Fruit fly (Drosophila melanogaster) whole organism, embryonic: Measurements from ENCODE around the gene Ir31a.
A peak's percentile ranks its signal among the peaks of the same experiment; 100 is the strongest.

Experiments used
- Atf-2 ChIP-seq: fragments of 200-800 bp; sonication (Bioruptor generic); optimal IDR thresholded peaks from 2 replicates; lab custom pipeline; 2016; ENCODE audit warnings: missing biosample characterization, missing genetic modification characterization
- Awh ChIP-seq: fragments of 200-800 bp; sonication (Bioruptor generic); IDR thresholded peaks from 2 replicates; pipeline ENCODE4, ENCODE4 v1.3.6; 2022; ENCODE audit warnings: missing biosample characterization, missing genetic modification characterization
- CG1024 ChIP-seq: fragments of 200-800 bp; sonication (Bioruptor generic); IDR thresholded peaks from 2 replicates; pipeline ENCODE4 v1.3.6; 2022; ENCODE audit warnings: missing biosample characterization, missing genetic modification characterization
- CG10267 ChIP-seq: fragments of 200-800 bp; sonication (Bioruptor generic); optimal IDR thresholded peaks from 2 replicates; lab custom pipeline; 2018; ENCODE audit warnings: missing biosample characterization, mild to moderate bottlenecking, missing genetic modification characterization, moderate library complexity
- CG10979 ChIP-seq: fragments of 200-800 bp; sonication (Bioruptor generic); optimal IDR thresholded peaks from 2 replicates; lab custom pipeline; 2018; ENCODE audit warnings: missing biosample characterization, mild to moderate bottlenecking, missing genetic modification characterization, moderate library complexity
- CG12219 ChIP-seq: fragments of 200-800 bp; sonication (Bioruptor generic); optimal IDR thresholded peaks from 3 replicates; lab custom pipeline; 2018; ENCODE audit warnings: missing biosample characterization, mild to moderate bottlenecking, missing genetic modification characterization
- CG15514 ChIP-seq: fragments of 200-800 bp; sonication (Bioruptor generic); optimal IDR thresholded peaks from 3 replicates; lab custom pipeline; 2017; ENCODE audit warnings: missing biosample characterization, missing genetic modification characterization, mild to moderate bottlenecking, moderate library complexity, missing genetic modification reagents
- CG16813 ChIP-seq: fragments of 200-800 bp; sonication (Bioruptor generic); IDR thresholded peaks from 3 replicates; pipeline ENCODE4 v1.3.6; 2022; ENCODE audit warnings: missing biosample characterization, missing genetic modification characterization; ENCODE audit not compliant: partially characterized antibody
- CG17186 ChIP-seq: fragments of 200-800 bp; sonication (Bioruptor generic); optimal IDR thresholded peaks from 3 replicates; lab custom pipeline; 2017; ENCODE audit warnings: missing biosample characterization, missing genetic modification reagents, missing genetic modification characterization
- CG18262 ChIP-seq: fragments of 200-800 bp; optimal IDR thresholded peaks from 3 replicates; lab custom pipeline; 2019; ENCODE audit warnings: missing biosample characterization, mild to moderate bottlenecking, missing genetic modification characterization, moderate library complexity
- CG2116 ChIP-seq: fragments of 200-800 bp; sonication (Bioruptor generic); optimal IDR thresholded peaks from 3 replicates; lab custom pipeline; 2018; ENCODE audit warnings: missing biosample characterization, mild to moderate bottlenecking, missing genetic modification characterization
- CG2712 ChIP-seq: fragments of 200-800 bp; optimal IDR thresholded peaks from 3 replicates; lab custom pipeline; 2019; ENCODE audit warnings: missing biosample characterization, mild to moderate bottlenecking, missing genetic modification characterization, moderate library complexity
- CG31224 ChIP-seq: fragments of 200-800 bp; sonication (Bioruptor generic); IDR thresholded peaks from 2 replicates; pipeline ENCODE4 v1.3.6; 2022; ENCODE audit warnings: missing biosample characterization, missing genetic modification characterization
- CG31365 ChIP-seq: fragments of 200-800 bp; sonication (Bioruptor generic); optimal IDR thresholded peaks from 2 replicates; lab custom pipeline; 2018; ENCODE audit warnings: missing biosample characterization, mild to moderate bottlenecking, missing genetic modification characterization
- CG3163 ChIP-seq: fragments of 200-800 bp; sonication (Bioruptor generic); optimal IDR thresholded peaks from 3 replicates; lab custom pipeline; 2016; ENCODE audit warnings: missing biosample characterization, missing genetic modification characterization
- CG3838 ChIP-seq: fragments of 200-800 bp; sonication (Bioruptor generic); optimal IDR thresholded peaks from 3 replicates; lab custom pipeline; 2016; ENCODE audit warnings: missing biosample characterization, missing genetic modification characterization
- CG8281 ChIP-seq: fragments of 200-800 bp; sonication (Bioruptor generic); optimal IDR thresholded peaks from 2 replicates; lab custom pipeline; 2018; ENCODE audit warnings: missing biosample characterization, mild to moderate bottlenecking, missing genetic modification characterization, moderate library complexity
- CG9437 ChIP-seq: fragments of 200-800 bp; sonication (Bioruptor generic); optimal IDR thresholded peaks from 2 replicates; lab custom pipeline; 2018; ENCODE audit warnings: missing biosample characterization, mild to moderate bottlenecking, missing genetic modification characterization
- CG9797 ChIP-seq: fragments of 200-800 bp; sonication (Bioruptor generic); optimal IDR thresholded peaks from 3 replicates; lab custom pipeline; 2018; ENCODE audit warnings: missing biosample characterization, mild to moderate bottlenecking, missing genetic modification characterization
- CTCF ChIP-seq: fragments of 200-800 bp; sonication (Bioruptor generic); optimal IDR thresholded peaks from 2 replicates; lab custom pipeline; 2017; ENCODE audit warnings: missing biosample characterization, mild to moderate bottlenecking, missing genetic modification characterization, moderate library complexity
- Chrac-16 ChIP-seq: fragments of 200-800 bp; sonication (Bioruptor generic); optimal IDR thresholded peaks from 3 replicates; lab custom pipeline; 2016; ENCODE audit warnings: missing biosample characterization, missing genetic modification characterization
- D19B ChIP-seq: fragments of 200-800 bp; sonication (Bioruptor generic); optimal IDR thresholded peaks from 2 replicates; lab custom pipeline; 2017; ENCODE audit warnings: missing biosample characterization, mild to moderate bottlenecking, missing genetic modification characterization
- Dip3 ChIP-seq: fragments of 200-800 bp; sonication (Bioruptor generic); optimal IDR thresholded peaks from 3 replicates; lab custom pipeline; 2016; ENCODE audit warnings: missing biosample characterization, missing genetic modification characterization
- Dref ChIP-seq: fragments of 200-800 bp; sonication (Bioruptor generic); IDR thresholded peaks from 2 replicates; pipeline ENCODE4 v1.3.6; 2022; ENCODE audit warnings: missing biosample characterization, missing genetic modification characterization
- E2f1 ChIP-seq: fragments of 200-800 bp; sonication (Bioruptor generic); IDR thresholded peaks from 2 replicates; pipeline ENCODE4 v1.3.6; 2022; ENCODE audit warnings: missing biosample characterization, missing genetic modification characterization
- Eip74EF ChIP-seq, 2 experiments: fragments of 200-800 bp in 1 of 2; fragments of >200 bp in 1 of 2; sonication (Bioruptor generic) in 1 of 2; optimal IDR thresholded peaks; 2 replicates each; lab custom pipeline; 2017 to 2019; ENCODE audit warnings: missing biosample characterization in 2 of 2, missing genetic modification characterization in 2 of 2, mild to moderate bottlenecking in 1 of 2, moderate library complexity in 1 of 2
- Nf-YC ChIP-seq: fragments of 200-800 bp; optimal IDR thresholded peaks from 3 replicates; lab custom pipeline; 2019; ENCODE audit warnings: missing biosample characterization, mild to moderate bottlenecking, missing genetic modification characterization, moderate library complexity
- Poxn ChIP-seq: fragments of 200-800 bp; sonication (Bioruptor generic); IDR thresholded peaks from 2 replicates; pipeline ENCODE4 v1.3.6; 2022; ENCODE audit warnings: missing biosample characterization, missing genetic modification characterization
- Rfx ChIP-seq: fragments of 200-800 bp; sonication (Bioruptor generic); IDR thresholded peaks from 2 replicates; pipeline ENCODE4 v1.3.6; 2022; ENCODE audit warnings: missing biosample characterization, missing genetic modification characterization
- Scr ChIP-seq: fragments of 200-800 bp; sonication (Bioruptor generic); IDR thresholded peaks from 2 replicates; pipeline ENCODE4 v1.3.6; 2022; ENCODE audit warnings: missing biosample characterization, missing genetic modification characterization; ENCODE audit not compliant: partially characterized antibody
- Sry-β ChIP-seq: fragments of 200-800 bp; sonication (Bioruptor generic); optimal IDR thresholded peaks from 2 replicates; lab custom pipeline; 2018; ENCODE audit warnings: missing biosample characterization, mild to moderate bottlenecking, missing genetic modification characterization, moderate library complexity
- cato ChIP-seq: fragments of 200-800 bp; sonication (Bioruptor generic); optimal IDR thresholded peaks from 2 replicates; lab custom pipeline; 2016; ENCODE audit warnings: missing biosample characterization, missing genetic modification characterization, borderline replicate concordance
- chif ChIP-seq, 2 experiments: fragments of 200-800 bp; sonication (Bioruptor generic); optimal IDR thresholded peaks; 3 replicates each; lab custom pipeline; 2016; ENCODE audit warnings: missing biosample characterization in 2 of 2, missing genetic modification characterization in 2 of 2
- da ChIP-seq: fragments of 200-800 bp; sonication (Bioruptor generic); optimal IDR thresholded peaks from 2 replicates; lab custom pipeline; 2016; ENCODE audit warnings: missing biosample characterization, missing genetic modification characterization
- disco-r ChIP-seq: fragments of 200-800 bp; sonication (Bioruptor generic); optimal IDR thresholded peaks from 2 replicates; lab custom pipeline; 2016; ENCODE audit warnings: missing biosample characterization, missing genetic modification characterization
- ems ChIP-seq: fragments of 200-800 bp; sonication (Bioruptor generic); optimal IDR thresholded peaks from 3 replicates; lab custom pipeline; 2016; ENCODE audit warnings: missing biosample characterization, missing genetic modification characterization
- fd3F ChIP-seq: fragments of 200-800 bp; sonication (Bioruptor generic); optimal IDR thresholded peaks from 2 replicates; lab custom pipeline; 2018; ENCODE audit warnings: missing biosample characterization, mild to moderate bottlenecking, missing genetic modification characterization, moderate library complexity
- grn ChIP-seq: fragments of 200-800 bp; sonication (Bioruptor generic); optimal IDR thresholded peaks from 3 replicates; lab custom pipeline; 2017; ENCODE audit warnings: missing biosample characterization, missing genetic modification characterization
- hkb ChIP-seq, 2 experiments: fragments of 200-800 bp in 1 of 2; fragments of >200 bp in 1 of 2; sonication (Bioruptor generic) in 1 of 2; IDR thresholded peaks in 1 of 2; optimal IDR thresholded peaks in 1 of 2; 2 replicates each; pipeline versions ENCODE4 v1.3.6 to Lab custom; 2017 to 2022; ENCODE audit warnings: missing biosample characterization in 1 of 2, missing genetic modification characterization in 1 of 2
- insv ChIP-seq, 2 experiments: fragments of 200-800 bp; sonication (Bioruptor generic); optimal IDR thresholded peaks; 3 replicates each; lab custom pipeline; 2016 to 2018; ENCODE audit warnings: missing biosample characterization in 2 of 2, missing genetic modification characterization in 2 of 2
- lmd ChIP-seq: fragments of 200-800 bp; sonication (Bioruptor generic); IDR thresholded peaks from 2 replicates; pipeline ENCODE4 v1.3.6; 2022; ENCODE audit warnings: missing biosample characterization, missing genetic modification characterization
- nerfin-2 ChIP-seq: fragments of 200-800 bp; sonication (Bioruptor generic); IDR thresholded peaks from 2 replicates; pipeline ENCODE4 v1.3.6; 2022; ENCODE audit warnings: missing biosample characterization, missing genetic modification characterization; ENCODE audit not compliant: partially characterized antibody
- p53 ChIP-seq: fragments of 200-800 bp; sonication (Bioruptor generic); optimal IDR thresholded peaks from 2 replicates; lab custom pipeline; 2016; ENCODE audit warnings: missing biosample characterization, missing genetic modification characterization
- pfk ChIP-seq: fragments of 200-800 bp; sonication (Bioruptor generic); optimal IDR thresholded peaks from 2 replicates; lab custom pipeline; 2018; ENCODE audit warnings: missing biosample characterization, mild to moderate bottlenecking, missing genetic modification characterization, moderate library complexity
- run ChIP-seq: fragments of 200-800 bp; sonication (Bioruptor generic); optimal IDR thresholded peaks from 3 replicates; lab custom pipeline; 2018; ENCODE audit warnings: missing biosample characterization, mild to moderate bottlenecking, missing genetic modification characterization
- scrt ChIP-seq: fragments of 200-800 bp; sonication (Bioruptor generic); optimal IDR thresholded peaks from 2 replicates; lab custom pipeline; 2018; ENCODE audit warnings: missing biosample characterization, mild to moderate bottlenecking, missing genetic modification characterization, moderate library complexity
- seq ChIP-seq: fragments of 200-800 bp; sonication (Bioruptor generic); IDR thresholded peaks from 2 replicates; pipeline ENCODE4 v1.3.6; 2022; ENCODE audit warnings: missing biosample characterization, missing genetic modification characterization
- so ChIP-seq: fragments of 200-800 bp; sonication (Bioruptor generic); IDR thresholded peaks from 3 replicates; pipeline ENCODE4 v1.3.6; 2022; ENCODE audit warnings: missing biosample characterization, missing genetic modification characterization
- sug ChIP-seq: fragments of 200-800 bp; optimal IDR thresholded peaks from 2 replicates; lab custom pipeline; 2019; ENCODE audit warnings: missing biosample characterization, mild to moderate bottlenecking, missing genetic modification characterization, moderate library complexity

The Ir31a gene

dm6 chr2L:10422643-10423606, 17.6 kb downstream of the Ir31a start, which contains the start of the genes pie and Wdfy2 (continued):
- TF ChIP-seq fd3F (GFP tag; lab: Kevin White, UChicago) (no peak), Sry-β (peak; percentile 36), scrt (GFP tag; lab: Kevin White, UChicago) (no peak), hkb (optimal IDR thresholded peaks at IDR 0.05; lab: Kevin White, UChicago) (no peak), hkb (GFP tag; IDR thresholded peaks at IDR 0.05; lab: Robert Waterston, UW) (no peak), CG2712 (tag; lab: Kevin White, UChicago) (peak; percentile 21), run (tag; lab: Kevin White, UChicago) (no peak), Poxn (GFP tag; lab: Robert Waterston, UW) (no peak), D19B (GFP tag; lab: Kevin White, UChicago) (no peak), CG17186 (GFP tag; lab: Kevin White, UChicago) (no peak), CG16813 (GFP tag; lab: Robert Waterston, UW) (no peak), CG9437 (no peak), Chrac-16 (no peak), CG8281 (tag; lab: Kevin White, UChicago) (no peak), Eip74EF (GFP tag; optimal IDR thresholded peaks at IDR 0.05; lab: Kevin White, UChicago) (peak in 1 of 2 experiments; percentile 88), CG10979 (tag; lab: Kevin White, UChicago) (no peak), so (no peak), ems (GFP tag; lab: Kevin White, UChicago) (no peak), CG2116 (GFP tag; lab: Kevin White, UChicago) (peak; percentile 77), chif (GFP tag; optimal IDR thresholded peaks at IDR 0.05; lab: Kevin White, UChicago) (no peak), CG31365 (tag; lab: Kevin White, UChicago) (no peak), Atf-2 (GFP tag; lab: Kevin White, UChicago) (no peak), Awh (GFP tag; lab: Robert Waterston, UW) (no peak), CG12219 (GFP tag; lab: Kevin White, UChicago) (no peak), insv (GFP tag; optimal IDR thresholded peaks at IDR 0.05; lab: Kevin White, UChicago) (no peak), CG3163 (GFP tag; lab: Kevin White, UChicago) (no peak), Scr (no peak), nerfin-2 (GFP tag; lab: Robert Waterston, UW) (no peak), grn (no peak), p53 (no peak), E2f1 (GFP tag; lab: Robert Waterston, UW) (no peak), lmd (no peak), cato (GFP tag; lab: Kevin White, UChicago) (no peak), CG1024 (GFP tag; lab: Robert Waterston, UW) (peak; percentile 89), CG31224 (GFP tag; lab: Robert Waterston, UW) (no peak), CG3838 (GFP tag; lab: Kevin White, UChicago) (no peak), disco-r (no peak), CTCF (GFP tag; lab: Kevin White, UChicago) (no peak), Dref (peak; percentile 47), CG10267 (no peak), seq (GFP tag; lab: Robert Waterston, UW) (no peak), CG18262 (tag; lab: Kevin White, UChicago) (peak; percentile 31), pfk (GFP tag; lab: Kevin White, UChicago) (peak; percentile 80), Nf-YC (peak; percentile 1), da (GFP tag; lab: Kevin White, UChicago) (no peak), Rfx (GFP tag; lab: Robert Waterston, UW) (0 out of 2 replicates have a peak, but pooled peaks have one; percentile 13), Dip3 (GFP tag; lab: Kevin White, UChicago) (no peak), CG15514 (peak; percentile 22), sug (tag; lab: Kevin White, UChicago) (no peak), CG9797 (GFP tag; lab: Kevin White, UChicago) (no peak)
